Worm (Caenorhabditis elegans) whole organism, mixed stage, embryonic: ENCODE measurements around the gene hot-1.
A peak's percentile ranks its signal among the peaks of the same experiment; 100 is the strongest.

Experiments
- ces-1 ChIP-seq: fragments of 150-350 bp; optimal IDR thresholded peaks from 2 replicates; lab custom pipeline; 2014; ENCODE audit warnings: missing biosample characterization, missing genetic modification reagents, missing genetic modification characterization
- ham-2 ChIP-seq: fragments of 200-800 bp; sonication (Bioruptor generic); optimal IDR thresholded peaks from 2 replicates; lab custom pipeline; 2018; ENCODE audit warnings: mild to moderate bottlenecking, missing genetic modification characterization, missing compliant biosample characterization
- hlh-1 ChIP-seq: fragments of 150-350 bp; optimal IDR thresholded peaks from 2 replicates; lab custom pipeline; 2014; ENCODE audit warnings: missing biosample characterization, missing genetic modification reagents, missing genetic modification characterization
- nhr-2 ChIP-seq: fragments of 150-350 bp; optimal IDR thresholded peaks from 2 replicates; lab custom pipeline; 2014; ENCODE audit warnings: missing biosample characterization, missing genetic modification characterization
- nhr-237 ChIP-seq: fragments of 150-350 bp; optimal IDR thresholded peaks from 2 replicates; lab custom pipeline; 2014; ENCODE audit warnings: missing biosample characterization, missing genetic modification characterization
- nhr-28 ChIP-seq: fragments of 150-350 bp; optimal IDR thresholded peaks from 2 replicates; lab custom pipeline; 2014; ENCODE audit warnings: missing biosample characterization, missing genetic modification characterization
- nhr-76 ChIP-seq: sonication (generic microtip); optimal IDR thresholded peaks from 2 replicates; lab custom pipeline; 2017; ENCODE audit warnings: missing biosample characterization, missing genetic modification characterization
- pha-4 ChIP-seq: fragments of 150-350 bp; optimal IDR thresholded peaks from 2 replicates; lab custom pipeline; 2018; ENCODE audit warnings: missing biosample characterization, missing genetic modification reagents, missing genetic modification characterization
- snpc-4 ChIP-seq: fragments of 150-350 bp; optimal IDR thresholded peaks from 2 replicates; lab custom pipeline; 2014; ENCODE audit warnings: missing biosample characterization, missing genetic modification characterization
- unc-39 ChIP-seq: fragments of 150-350 bp; optimal IDR thresholded peaks from 2 replicates; lab custom pipeline; 2014; ENCODE audit warnings: missing biosample characterization, missing genetic modification characterization

DNA sequence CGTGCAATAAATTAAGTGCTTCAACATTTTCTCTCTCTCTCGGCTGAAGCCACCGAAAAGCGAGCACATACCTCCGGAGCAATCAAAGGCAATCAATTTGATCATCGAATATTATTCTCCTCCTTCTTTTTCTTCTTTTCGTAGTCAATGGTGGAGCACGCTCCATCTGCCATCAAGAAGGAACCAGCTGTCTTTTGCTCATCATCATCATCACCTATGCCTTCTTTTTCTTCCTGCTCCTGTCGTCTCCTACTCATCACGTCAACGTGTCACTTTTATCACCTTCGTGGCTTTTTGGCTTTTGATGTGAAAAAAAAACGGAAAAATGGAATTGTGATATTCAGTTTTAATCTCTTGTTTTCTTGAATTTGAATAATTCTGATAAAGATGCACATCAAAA, 4.7 kb downstream of the hot-1 start:
- peak; percentile 80 for TF ChIP-seq hlh-1 (tag; lab: Kevin White, UChicago)
- no peak for TF ChIP-seq pha-4
- no peak for TF ChIP-seq snpc-4 (tag; lab: Kevin White, UChicago)
- no peak for TF ChIP-seq nhr-237
- no peak for TF ChIP-seq unc-39 (tag; lab: Kevin White, UChicago)
- TF ChIP-seq ham-2 (GFP tag; lab: Kevin White, UChicago): no peak
- no peak for TF ChIP-seq nhr-2 (tag; lab: Kevin White, UChicago)
- TF ChIP-seq nhr-76 (tag; lab: Kevin White, UChicago): no peak
- TF ChIP-seq nhr-28 (tag; lab: Kevin White, UChicago): no peak
- TF ChIP-seq ces-1 (GFP tag; lab: Kevin White, UChicago): no peak
